Worm (Caenorhabditis elegans): Measurements from ENCODE around the gene C35D10.3.

DNA sequence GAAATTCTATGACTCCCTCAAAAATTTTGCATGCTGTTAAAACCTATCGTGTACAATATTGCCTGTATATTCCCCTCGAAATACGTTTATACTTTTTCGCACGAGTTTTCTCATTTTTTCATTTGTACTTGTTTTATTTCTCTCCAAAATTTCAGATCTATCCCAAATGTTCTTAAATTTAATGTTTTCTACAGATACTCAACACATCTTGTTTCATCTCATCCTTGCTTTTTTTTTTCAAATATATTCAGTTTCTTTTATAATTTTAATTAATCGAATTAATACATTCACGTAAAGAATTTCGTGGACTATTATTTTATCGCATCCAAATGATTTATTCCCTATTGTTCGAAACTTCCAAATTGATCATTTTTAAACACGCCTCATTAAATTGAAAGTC, 13.8 kb upstream of the C35D10.3 start, which contains the start of gene C35D10.8:
- TF ChIP-seq klf-2 (GFP tag; conservative IDR thresholded peaks at IDR 0.05) (no peak), tab-1 (GFP tag; IDR thresholded peaks at IDR 0.05) (no peak), cog-1 (tag; optimal IDR thresholded peaks at IDR 0.05) (no peak), ref-1 (GFP tag; conservative IDR thresholded peaks at IDR 0.05) (no peak), flt-1 (GFP tag; IDR thresholded peaks at IDR 0.05) (no peak)

Data from whole organism, midembryonic.